Fruit fly (Drosophila melanogaster): ENCODE measurements around the gene CG34135.

dm6 chr3R:8788722-8789400 is 20.9 kb upstream of the CG34135 start:
- TF ChIP-seq Hr96 (GFP tag; optimal IDR thresholded peaks at IDR 0.05) = no peak
- TF ChIP-seq Mnt (GFP tag; optimal IDR thresholded peaks at IDR 0.05) = no peak
- TF ChIP-seq cic (GFP tag; optimal IDR thresholded peaks at IDR 0.05) = no peak
- TF ChIP-seq kay (GFP tag; ENCODE audit: borderline replicate concordance) = no peak
- TF ChIP-seq tj (GFP tag; optimal IDR thresholded peaks at IDR 0.05) = no peak
- TF ChIP-seq CG14711 (tag; optimal IDR thresholded peaks at IDR 0.05) = no peak
- no peak for TF ChIP-seq CG7045 (GFP tag; optimal IDR thresholded peaks at IDR 0.05)
- no peak for TF ChIP-seq pad (GFP tag; optimal IDR thresholded peaks at IDR 0.05)
- no peak for TF ChIP-seq CG12768 (GFP tag; optimal IDR thresholded peaks at IDR 0.05)
- no peak for TF ChIP-seq bab1 (GFP tag; optimal IDR thresholded peaks at IDR 0.05)
- TF ChIP-seq cnc (optimal IDR thresholded peaks at IDR 0.05) = no peak
- TF ChIP-seq Clk (GFP tag; optimal IDR thresholded peaks at IDR 0.05) = no peak
- no peak for TF ChIP-seq CG1620 (GFP tag; optimal IDR thresholded peaks at IDR 0.05)
- no peak for TF ChIP-seq ovo (GFP tag; optimal IDR thresholded peaks at IDR 0.05)

Data from whole organism, adult.